Fruit fly (Drosophila melanogaster): ENCODE data around the gene Reps.

The Reps gene

DNA sequence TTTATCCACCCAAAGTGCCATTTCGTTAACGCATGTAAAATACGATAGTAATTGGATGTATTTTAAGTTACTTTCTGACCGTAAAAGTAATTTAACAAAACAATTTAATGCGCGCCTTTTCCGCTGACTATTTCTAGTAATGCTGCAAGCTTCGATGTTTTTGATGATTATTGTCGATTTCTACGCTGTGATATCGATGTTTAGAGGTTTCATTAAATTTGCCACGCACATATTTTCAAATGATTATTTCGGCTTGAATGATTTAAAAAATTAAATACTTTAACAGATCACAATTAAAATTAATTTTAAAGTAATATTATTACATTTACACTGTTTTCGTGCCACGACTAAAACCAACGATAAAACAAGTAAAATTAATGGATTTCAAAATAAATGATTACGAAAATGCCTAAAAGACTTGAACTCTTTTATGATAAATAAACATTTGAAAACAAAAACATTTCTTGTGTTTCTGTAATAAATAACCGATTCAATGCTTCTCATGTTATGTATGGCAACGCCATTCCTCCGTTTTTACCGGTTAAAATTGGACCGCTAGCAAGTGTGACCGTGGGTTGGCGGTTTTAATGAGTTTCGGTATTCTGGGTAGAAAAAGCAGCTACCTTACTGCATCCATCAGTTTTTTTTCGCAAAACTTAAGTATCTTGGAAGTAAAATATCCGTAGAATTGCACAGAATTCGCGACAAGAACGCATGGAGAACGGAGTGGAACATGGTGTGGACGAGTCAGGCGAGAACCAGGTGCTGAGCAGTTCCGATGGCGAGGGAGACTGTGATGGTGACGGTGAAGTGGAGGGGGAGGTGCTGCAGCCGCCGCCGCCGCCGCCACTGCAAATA lies 23.9 kb upstream of the Reps start, which contains the start of the genes RfC38 and CG4751 (continued):
- no peak for TF ChIP-seq Chrac-16 (GFP tag; optimal IDR thresholded peaks at IDR 0.05)
- peak; percentile 67 for TF ChIP-seq trem (tag; optimal IDR thresholded peaks at IDR 0.05)
- TF ChIP-seq CG4360 (GFP tag; IDR thresholded peaks at IDR 0.05): no peak
- no peak for TF ChIP-seq sima (GFP tag; optimal IDR thresholded peaks at IDR 0.05)
- no peak for TF ChIP-seq ase (GFP tag; IDR thresholded peaks at IDR 0.05)
- TF ChIP-seq chinmo (GFP tag; IDR thresholded peaks at IDR 0.05; ENCODE audit: partially characterized antibody): 0 out of 4 replicates have a peak, but pooled peaks have one; percentile 57
- 0 out of 2 replicates have a peak, but pooled peaks have one; percentile 8 for TF ChIP-seq CG32767 (GFP tag; IDR thresholded peaks at IDR 0.05)
- TF ChIP-seq GATAe (GFP tag; conservative IDR thresholded peaks at IDR 0.05): no peak
- TF ChIP-seq Opbp (GFP tag; IDR thresholded peaks at IDR 0.05; ENCODE audit: partially characterized antibody): peak; percentile 43; the same call in 2 of the 3 replicates
- peak; percentile 2 for TF ChIP-seq CG30403 (GFP tag; optimal IDR thresholded peaks at IDR 0.05)
- TF ChIP-seq yki (optimal IDR thresholded peaks at IDR 0.05): no peak
- no peak for TF ChIP-seq ewg (GFP tag; optimal IDR thresholded peaks at IDR 0.05)
- no peak for TF ChIP-seq CG15269 (tag; optimal IDR thresholded peaks at IDR 0.05)
- TF ChIP-seq CG10959 (GFP tag; IDR thresholded peaks at IDR 0.05): no peak
- no peak for TF ChIP-seq vvl (GFP tag; IDR thresholded peaks at IDR 0.05)
- no peak for TF ChIP-seq Rx (GFP tag; IDR thresholded peaks at IDR 0.05)
- peak; percentile 73 for TF ChIP-seq YL-1 (GFP tag; optimal IDR thresholded peaks at IDR 0.05)
- no peak for TF ChIP-seq NFAT (GFP tag; IDR thresholded peaks at IDR 0.05)
- TF ChIP-seq CG6765 (GFP tag; optimal IDR thresholded peaks at IDR 0.05): no peak
- peak; percentile 73 for TF ChIP-seq BEAF-32 (GFP tag; optimal IDR thresholded peaks at IDR 0.05)
- no peak for TF ChIP-seq CG2712 (tag; optimal IDR thresholded peaks at IDR 0.05)
- peak; percentile 67 for TF ChIP-seq Bgb (GFP tag; IDR thresholded peaks at IDR 0.05; ENCODE audit: partially characterized antibody)
- TF ChIP-seq otp (GFP tag; IDR thresholded peaks at IDR 0.05): no peak
- TF ChIP-seq Bdp1 (GFP tag; optimal IDR thresholded peaks at IDR 0.05): no peak
- no peak for TF ChIP-seq CG6854 (GFP tag; optimal IDR thresholded peaks at IDR 0.05)
- peak; percentile 31 for TF ChIP-seq CG13775 (GFP tag; optimal IDR thresholded peaks at IDR 0.05)
- peak; percentile 76 for TF ChIP-seq CG13287 (GFP tag; IDR thresholded peaks at IDR 0.05; ENCODE audit: partially characterized antibody)
- peak; percentile 54; the same call in 2 of the 3 replicates for TF ChIP-seq row (GFP tag; IDR thresholded peaks at IDR 0.05)
- TF ChIP-seq al (GFP tag; IDR thresholded peaks at IDR 0.05): no peak
- no peak for TF ChIP-seq Taf1 (GFP tag; IDR thresholded peaks at IDR 0.05)
- TF ChIP-seq p53 (GFP tag; optimal IDR thresholded peaks at IDR 0.05): peak; percentile 19
- no peak for TF ChIP-seq CG12155 (GFP tag; optimal IDR thresholded peaks at IDR 0.05)
- no peak for TF ChIP-seq Gug (GFP tag; IDR thresholded peaks at IDR 0.05)
- TF ChIP-seq Hmx (GFP tag; optimal IDR thresholded peaks at IDR 0.05): no peak
- TF ChIP-seq tin (GFP tag; optimal IDR thresholded peaks at IDR 0.05): no peak
- TF ChIP-seq tx (GFP tag; optimal IDR thresholded peaks at IDR 0.05): no peak
- peak; percentile 84 for TF ChIP-seq Dll (GFP tag; IDR thresholded peaks at IDR 0.05; ENCODE audit: partially characterized antibody)
- TF ChIP-seq hkb (optimal IDR thresholded peaks at IDR 0.05): no peak
- no peak for TF ChIP-seq hkb (GFP tag; IDR thresholded peaks at IDR 0.05)
- TF ChIP-seq crp (GFP tag; optimal IDR thresholded peaks at IDR 0.05): no peak
- no peak for TF ChIP-seq dm (GFP tag; optimal IDR thresholded peaks at IDR 0.05)
- peak; percentile 37 for TF ChIP-seq Sin3A (optimal IDR thresholded peaks at IDR 0.05)
- TF ChIP-seq az2 (GFP tag; optimal IDR thresholded peaks at IDR 0.05): no peak
- TF ChIP-seq CG7963 (GFP tag; IDR thresholded peaks at IDR 0.05; ENCODE audit: partially characterized antibody): 0 out of 3 replicates have a peak, but pooled peaks have one; percentile 35
- no peak for TF ChIP-seq sens-2 (GFP tag; IDR thresholded peaks at IDR 0.05)
- no peak for TF ChIP-seq D19A (tag; optimal IDR thresholded peaks at IDR 0.05)
- TF ChIP-seq CG9817 (tag; optimal IDR thresholded peaks at IDR 0.05): peak; percentile 3
- TF ChIP-seq kah (GFP tag; optimal IDR thresholded peaks at IDR 0.05): no peak
- peak; percentile 59 for TF ChIP-seq Ets65A (GFP tag)
- TF ChIP-seq Pdp1 (GFP tag; optimal IDR thresholded peaks at IDR 0.05): no peak

All from whole organism, embryonic.